Worm (Caenorhabditis elegans) whole organism, midembryonic: ENCODE data around the gene C35B1.7.

Source experiments
- flt-1 ChIP-seq: fragments of 200-800 bp; sonication (Bioruptor generic); IDR thresholded peaks from 2 replicates; pipeline ENCODE4 v1.3.6; 2022; ENCODE audit warnings: missing genetic modification characterization, missing compliant biosample characterization
- ref-1 ChIP-seq: fragments of 200-800 bp; sonication (Bioruptor generic); conservative IDR thresholded peaks from 2 replicates; pipeline ENCODE4 v1.3.6; 2022; ENCODE audit warnings: missing genetic modification reagents, missing genetic modification characterization, missing compliant biosample characterization
- ztf-29 ChIP-seq: fragments of 200-800 bp; sonication (Bioruptor generic); IDR thresholded peaks from 2 replicates; pipeline ENCODE4 v1.3.6; 2022; ENCODE audit warnings: missing genetic modification reagents, missing genetic modification characterization, missing compliant biosample characterization

DNA sequence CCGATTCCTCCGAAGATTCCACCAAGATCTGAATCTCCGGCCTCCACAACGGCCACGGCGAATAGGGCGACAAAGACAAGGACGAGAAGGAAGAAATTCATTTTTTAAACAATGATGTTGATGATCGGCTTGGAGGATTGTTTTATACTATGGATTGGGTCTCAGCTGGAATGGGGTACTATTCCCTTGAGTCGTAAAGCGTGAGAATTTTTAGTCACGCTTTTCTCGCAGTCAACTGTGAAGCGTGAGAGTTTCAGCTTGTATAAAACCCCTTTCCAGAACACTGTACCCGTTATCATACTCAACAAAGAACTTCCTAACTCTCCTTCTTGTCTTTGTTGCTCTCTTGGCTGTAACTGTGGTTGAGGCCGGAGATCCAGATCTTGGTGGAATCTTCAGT is 5.7 kb downstream of the C35B1.7 start, which contains the start of gene F49F1.15:
- TF ChIP-seq ztf-29, result no peak
- TF ChIP-seq flt-1, result no peak
- no peak for TF ChIP-seq ref-1 (GFP tag; lab: Robert Waterston, UW)
